Fruit fly (Drosophila melanogaster) whole organism, embryonic: Measurements from ENCODE around the gene CG34148.

Experiments
- Asciz ChIP-seq: fragments of 200-800 bp; sonication (Bioruptor generic); optimal IDR thresholded peaks from 2 replicates; lab custom pipeline; 2017; ENCODE audit warnings: missing biosample characterization, mild to moderate bottlenecking, missing genetic modification characterization, missing genetic modification reagents
- BtbVII ChIP-seq: fragments of 200-800 bp; sonication (Bioruptor generic); optimal IDR thresholded peaks from 3 replicates; lab custom pipeline; 2017; ENCODE audit warnings: missing biosample characterization, mild to moderate bottlenecking, missing genetic modification characterization
- CG1024 ChIP-seq: fragments of 200-800 bp; sonication (Bioruptor generic); IDR thresholded peaks from 2 replicates; pipeline ENCODE4 v1.3.6; 2022; ENCODE audit warnings: missing biosample characterization, missing genetic modification characterization
- CG10959 ChIP-seq: fragments of 200-800 bp; sonication (Bioruptor generic); IDR thresholded peaks from 2 replicates; pipeline ENCODE4 v1.3.6; 2022; ENCODE audit warnings: missing biosample characterization, missing genetic modification characterization
- CG11695 ChIP-seq: fragments of 200-800 bp; sonication (Bioruptor generic); IDR thresholded peaks from 3 replicates; pipeline ENCODE4 v1.3.6; 2022; ENCODE audit warnings: missing biosample characterization, missing genetic modification characterization
- CG11696 ChIP-seq: fragments of 200-800 bp; sonication (Bioruptor generic); IDR thresholded peaks from 2 replicates; pipeline ENCODE4 v1.3.6; 2022; ENCODE audit warnings: missing biosample characterization, missing genetic modification characterization
- CG12236 ChIP-seq: fragments of 200-800 bp; sonication (Bioruptor generic); optimal IDR thresholded peaks from 2 replicates; lab custom pipeline; 2016; ENCODE audit warnings: missing biosample characterization, missing genetic modification characterization
- CG14710 ChIP-seq: fragments of 200-800 bp; sonication (Bioruptor generic); optimal IDR thresholded peaks from 3 replicates; lab custom pipeline; 2019; ENCODE audit warnings: missing biosample characterization, mild to moderate bottlenecking, missing genetic modification characterization, moderate library complexity
- CG16815 ChIP-seq: fragments of 200-800 bp; sonication (Bioruptor generic); optimal IDR thresholded peaks from 3 replicates; lab custom pipeline; 2017; ENCODE audit warnings: missing biosample characterization, mild to moderate bottlenecking, missing genetic modification characterization
- CG31388 ChIP-seq: fragments of 200-800 bp; sonication (Bioruptor generic); optimal IDR thresholded peaks from 2 replicates; lab custom pipeline; 2016; ENCODE audit warnings: missing biosample characterization, missing genetic modification characterization
- CG42726 ChIP-seq: fragments of 200-800 bp; sonication (Bioruptor generic); IDR thresholded peaks from 2 replicates; pipeline ENCODE4 v1.3.6; 2022; ENCODE audit warnings: missing biosample characterization, missing genetic modification characterization; ENCODE audit not compliant: partially characterized antibody
- CG4404 ChIP-seq: fragments of 200-800 bp; sonication (Bioruptor generic); IDR thresholded peaks from 2 replicates; pipeline ENCODE4 v1.3.6; 2022; ENCODE audit warnings: missing biosample characterization, missing genetic modification characterization
- CG4820 ChIP-seq: fragments of 200-800 bp; sonication (Bioruptor generic); optimal IDR thresholded peaks from 3 replicates; lab custom pipeline; 2016; ENCODE audit warnings: missing biosample characterization, missing genetic modification characterization
- CG6813 ChIP-seq: fragments of 200-800 bp; sonication (Bioruptor generic); optimal IDR thresholded peaks from 2 replicates; lab custom pipeline; 2017; ENCODE audit warnings: missing biosample characterization, missing genetic modification characterization, mild to moderate bottlenecking, moderate library complexity, missing genetic modification reagents
- CG8478 ChIP-seq: fragments of >200 bp; optimal IDR thresholded peaks from 2 replicates; lab custom pipeline; 2018
- CG9609 ChIP-seq: fragments of 200-800 bp; sonication (Bioruptor generic); optimal IDR thresholded peaks from 3 replicates; lab custom pipeline; 2016; ENCODE audit warnings: missing biosample characterization, missing genetic modification characterization
- CG9817 ChIP-seq: fragments of 200-800 bp; sonication (Bioruptor generic); optimal IDR thresholded peaks from 2 replicates; lab custom pipeline; 2018; ENCODE audit warnings: missing biosample characterization, mild to moderate bottlenecking, missing genetic modification characterization, moderate library complexity
- CHES-1-like ChIP-seq: fragments of 200-800 bp; sonication (Bioruptor generic); optimal IDR thresholded peaks from 2 replicates; lab custom pipeline; 2016; ENCODE audit warnings: missing biosample characterization, missing genetic modification characterization
- Drgx ChIP-seq: fragments of 200-800 bp; sonication (Bioruptor generic); IDR thresholded peaks from 2 replicates; pipeline ENCODE4 v1.3.6; 2022; ENCODE audit warnings: missing biosample characterization, missing genetic modification characterization
- Elba2 ChIP-seq: fragments of 200-800 bp; sonication (Bioruptor generic); optimal IDR thresholded peaks from 3 replicates; lab custom pipeline; 2016; ENCODE audit warnings: missing biosample characterization, missing genetic modification characterization
- H15 ChIP-seq: fragments of 200-800 bp; sonication (Bioruptor generic); IDR thresholded peaks from 3 replicates; pipeline ENCODE4 v1.3.6; 2022; ENCODE audit warnings: missing biosample characterization, missing genetic modification characterization
- HLH54F ChIP-seq: fragments of 200-800 bp; sonication (Bioruptor generic); optimal IDR thresholded peaks from 3 replicates; lab custom pipeline; 2016; ENCODE audit warnings: missing biosample characterization, missing genetic modification characterization
- Max ChIP-seq: fragments of 200-800 bp; sonication (Bioruptor generic); optimal IDR thresholded peaks from 2 replicates; lab custom pipeline; 2016; ENCODE audit warnings: missing biosample characterization, mild to moderate bottlenecking, missing genetic modification characterization
- Myb ChIP-seq: fragments of 200-800 bp; sonication (Bioruptor generic); optimal IDR thresholded peaks from 2 replicates; lab custom pipeline; 2016; ENCODE audit warnings: missing biosample characterization, missing genetic modification characterization
- Ptx1 ChIP-seq: fragments of 200-800 bp; sonication (Bioruptor generic); IDR thresholded peaks from 2 replicates; pipeline ENCODE4 v1.3.6; 2022; ENCODE audit warnings: missing biosample characterization, missing genetic modification characterization
- Side ChIP-seq: fragments of 200-800 bp; sonication (Bioruptor generic); optimal IDR thresholded peaks from 2 replicates; lab custom pipeline; 2016; ENCODE audit warnings: missing biosample characterization, missing genetic modification characterization
- Xbp1 ChIP-seq: fragments of 200-800 bp; sonication (Bioruptor generic); optimal IDR thresholded peaks from 3 replicates; lab custom pipeline; 2016; ENCODE audit warnings: missing biosample characterization, mild to moderate bottlenecking, missing genetic modification characterization
- abd-A ChIP-seq: fragments of 200-800 bp; sonication (Bioruptor generic); optimal IDR thresholded peaks from 3 replicates; lab custom pipeline; 2019; ENCODE audit warnings: missing biosample characterization, mild to moderate bottlenecking, missing genetic modification characterization, moderate library complexity
- amos ChIP-seq: fragments of 200-800 bp; sonication (Bioruptor generic); IDR thresholded peaks from 2 replicates; pipeline ENCODE4 v1.3.6; 2022; ENCODE audit warnings: missing biosample characterization, missing genetic modification characterization; ENCODE audit not compliant: partially characterized antibody
- chinmo ChIP-seq: fragments of 200-800 bp; sonication (Bioruptor generic); IDR thresholded peaks from 4 replicates; pipeline ENCODE4 v1.3.6; 2022; ENCODE audit warnings: missing biosample characterization, missing genetic modification characterization; ENCODE audit not compliant: partially characterized antibody
- danr ChIP-seq: fragments of 200-800 bp; sonication (Bioruptor generic); IDR thresholded peaks from 2 replicates; pipeline ENCODE4 v1.3.6; 2022; ENCODE audit warnings: missing biosample characterization, missing genetic modification characterization
- dimm ChIP-seq: fragments of 200-800 bp; sonication (Bioruptor generic); IDR thresholded peaks from 2 replicates; pipeline ENCODE4 v1.3.6; 2022; ENCODE audit warnings: missing biosample characterization, missing genetic modification characterization
- eve ChIP-seq, 2 experiments: fragments of >200 bp; optimal IDR thresholded peaks; 2 replicates each; lab custom pipeline; 2017; ENCODE audit warnings: missing biosample characterization in 2 of 2, missing genetic modification characterization in 2 of 2
- eyg ChIP-seq: fragments of 200-800 bp; sonication (Bioruptor generic); optimal IDR thresholded peaks from 3 replicates; lab custom pipeline; 2016; ENCODE audit warnings: missing biosample characterization, missing genetic modification characterization
- grau ChIP-seq: fragments of 200-800 bp; optimal IDR thresholded peaks from 3 replicates; lab custom pipeline; 2019; ENCODE audit warnings: missing biosample characterization, mild to moderate bottlenecking, missing genetic modification characterization, moderate library complexity
- gsb ChIP-seq: fragments of 200-800 bp; sonication (Bioruptor generic); IDR thresholded peaks from 2 replicates; pipeline ENCODE4 v1.3.6; 2022; ENCODE audit warnings: missing biosample characterization, missing genetic modification characterization
- jing ChIP-seq: fragments of 200-800 bp; sonication (Bioruptor generic); optimal IDR thresholded peaks from 2 replicates; lab custom pipeline; 2018; ENCODE audit warnings: missing biosample characterization, mild to moderate bottlenecking, missing genetic modification characterization
- jumu ChIP-seq: fragments of 200-800 bp; sonication (Bioruptor generic); optimal IDR thresholded peaks from 3 replicates; lab custom pipeline; 2016; ENCODE audit warnings: missing biosample characterization, missing genetic modification characterization
- kay ChIP-seq: fragments of 200-800 bp; sonication (Bioruptor generic); optimal IDR thresholded peaks from 2 replicates; lab custom pipeline; 2016; ENCODE audit warnings: missing biosample characterization, missing genetic modification characterization
- knrl ChIP-seq: fragments of 200-800 bp; sonication (Bioruptor generic); IDR thresholded peaks from 3 replicates; pipeline ENCODE4 v1.3.6; 2022; ENCODE audit warnings: missing biosample characterization, missing genetic modification characterization; ENCODE audit not compliant: partially characterized antibody
- lab ChIP-seq: fragments of 200-800 bp; sonication (Bioruptor generic); optimal IDR thresholded peaks from 3 replicates; lab custom pipeline; 2017; ENCODE audit warnings: missing biosample characterization, missing genetic modification characterization, mild to moderate bottlenecking, moderate library complexity, missing genetic modification reagents
- lbe ChIP-seq: fragments of 200-800 bp; sonication (Bioruptor generic); optimal IDR thresholded peaks from 2 replicates; lab custom pipeline; 2016; ENCODE audit warnings: missing biosample characterization, mild to moderate bottlenecking, missing genetic modification characterization
- p53 ChIP-seq: fragments of 200-800 bp; sonication (Bioruptor generic); optimal IDR thresholded peaks from 2 replicates; lab custom pipeline; 2016; ENCODE audit warnings: missing biosample characterization, missing genetic modification characterization
- peb ChIP-seq: fragments of 200-800 bp; sonication (Bioruptor generic); IDR thresholded peaks from 2 replicates; pipeline ENCODE4 v1.3.6; 2022; ENCODE audit warnings: missing biosample characterization, missing genetic modification characterization
- ranshi ChIP-seq: fragments of 200-800 bp; sonication (Bioruptor generic); IDR thresholded peaks from 2 replicates; pipeline ENCODE4 v1.3.6; 2022; ENCODE audit warnings: missing biosample characterization, missing genetic modification characterization
- schlank ChIP-seq: fragments of 200-800 bp; sonication (Bioruptor generic); optimal IDR thresholded peaks from 2 replicates; lab custom pipeline; 2018; ENCODE audit warnings: missing biosample characterization, mild to moderate bottlenecking, missing genetic modification characterization
- sens ChIP-seq: fragments of 200-800 bp; sonication (Bioruptor generic); peaks from one replicate; lab custom pipeline; 2016; ENCODE audit warnings: missing biosample characterization, missing genetic modification characterization
- sob ChIP-seq: fragments of 200-800 bp; sonication (Bioruptor generic); IDR thresholded peaks from 2 replicates; pipeline ENCODE4 v1.3.6; 2022; ENCODE audit warnings: missing biosample characterization, missing genetic modification characterization
- tx ChIP-seq: fragments of 200-800 bp; sonication (Bioruptor generic); optimal IDR thresholded peaks from 2 replicates; lab custom pipeline; 2016; ENCODE audit warnings: missing biosample characterization, missing genetic modification characterization
- zen2 ChIP-seq: fragments of 200-800 bp; sonication (Bioruptor generic); IDR thresholded peaks from 3 replicates; pipeline ENCODE4 v1.3.6; 2022; ENCODE audit warnings: missing biosample characterization, missing genetic modification characterization; ENCODE audit not compliant: partially characterized antibody

Gene CG34148

DNA sequence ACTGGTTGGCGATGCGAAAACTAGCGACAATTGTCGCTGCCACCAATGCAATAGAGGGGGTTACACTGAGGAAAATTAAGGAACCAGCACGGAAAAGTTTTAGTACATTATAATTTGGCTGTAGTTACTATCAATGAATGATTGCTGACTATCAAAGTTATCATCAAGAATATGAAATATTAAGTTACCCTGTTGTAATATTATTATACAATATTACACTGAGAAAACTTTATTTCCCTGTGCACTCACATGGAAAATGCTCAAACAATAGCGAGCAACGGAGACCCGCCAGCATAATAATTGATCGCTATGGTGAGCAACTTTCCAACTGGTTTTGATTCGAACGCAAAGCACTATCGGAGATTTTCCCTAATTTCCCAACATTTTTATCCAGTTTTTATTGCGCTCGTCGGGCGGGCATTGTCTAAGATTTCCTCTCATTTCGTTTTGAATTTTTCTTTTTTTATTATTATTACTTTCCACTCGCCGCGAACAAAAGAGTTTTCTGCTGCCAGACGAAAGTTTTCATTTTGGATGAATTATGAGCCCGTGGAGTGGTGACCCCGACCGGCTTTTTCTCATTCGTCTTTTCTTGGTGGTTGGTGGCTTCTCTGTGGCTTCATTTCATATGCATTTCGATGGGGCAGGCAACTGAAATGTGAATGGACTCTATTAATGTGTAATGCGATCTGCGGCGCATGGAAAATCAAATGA, 16.2 kb downstream of the CG34148 start (continued):
- TF ChIP-seq sens (GFP tag; lab: Kevin White, UChicago) (peak; percentile 95), eve (GFP tag; optimal IDR thresholded peaks at IDR 0.05; lab: Kevin White, UChicago) (peak in 1 of 2 experiments; percentile 96), CG31388 (GFP tag; lab: Kevin White, UChicago) (no peak), eyg (GFP tag; lab: Kevin White, UChicago) (no peak), kay (GFP tag; lab: Kevin White, UChicago) (peak; percentile 41), H15 (peak; percentile 76), sob (GFP tag; lab: Robert Waterston, UW) (peak; percentile 37; the same call in 1 of the 2 replicates), lbe (GFP tag; lab: Kevin White, UChicago) (no peak), chinmo (GFP tag; lab: Robert Waterston, UW) (no peak), tx (GFP tag; lab: Kevin White, UChicago) (no peak), BtbVII (no peak), lab (GFP tag; lab: Kevin White, UChicago) (peak; percentile 46), CG4404 (GFP tag; lab: Robert Waterston, UW) (peak; percentile 32; the same call in 1 of the 2 replicates), Elba2 (GFP tag; lab: Kevin White, UChicago) (no peak), CG9817 (tag; lab: Kevin White, UChicago) (peak; percentile 55), CG6813 (GFP tag; lab: Kevin White, UChicago) (peak; percentile 25), amos (GFP tag; lab: Robert Waterston, UW) (no peak), jing (GFP tag; lab: Kevin White, UChicago) (peak; percentile 70), Max (GFP tag; lab: Kevin White, UChicago) (peak; percentile 39), HLH54F (GFP tag; lab: Kevin White, UChicago) (no peak), CG8478 (no peak), CG11695 (GFP tag; lab: Robert Waterston, UW) (peak; percentile 62; the same call in 2 of the 3 replicates), CG12236 (GFP tag; lab: Kevin White, UChicago) (peak; percentile 5), Asciz (GFP tag; lab: Kevin White, UChicago) (peak; percentile 84), CG16815 (GFP tag; lab: Kevin White, UChicago) (peak; percentile 36), jumu (GFP tag; lab: Kevin White, UChicago) (peak; percentile 38), abd-A (tag; lab: Kevin White, UChicago) (peak; percentile 88), dimm (GFP tag; lab: Robert Waterston, UW) (peak; percentile 74), CG4820 (GFP tag; lab: Kevin White, UChicago) (peak; percentile 75), Side (peak; percentile 36), CG1024 (GFP tag; lab: Robert Waterston, UW) (no peak), Xbp1 (GFP tag; lab: Kevin White, UChicago) (peak; percentile 81), Myb (no peak), schlank (tag; lab: Kevin White, UChicago) (no peak), ranshi (GFP tag; lab: Robert Waterston, UW) (peak; percentile 58), knrl (GFP tag; lab: Robert Waterston, UW) (no peak), Ptx1 (GFP tag; lab: Robert Waterston, UW) (peak; percentile 72), gsb (GFP tag; lab: Robert Waterston, UW) (no peak), CG11696 (GFP tag; lab: Robert Waterston, UW) (0 out of 2 replicates have a peak, but pooled peaks have one; percentile 19), peb (GFP tag; lab: Robert Waterston, UW) (peak; percentile 67), CG42726 (no peak), danr (GFP tag; lab: Robert Waterston, UW) (peak; percentile 56), zen2 (no peak), Drgx (peak; percentile 92), p53 (no peak), CHES-1-like (GFP tag; lab: Kevin White, UChicago) (peak; percentile 13), CG9609 (no peak), CG10959 (GFP tag; lab: Robert Waterston, UW) (peak; percentile 54), grau (tag; lab: Kevin White, UChicago) (peak; percentile 83), CG14710 (tag; lab: Kevin White, UChicago) (peak; percentile 68)
